Worm (Caenorhabditis elegans): Measurements from ENCODE around the gene tpan-1.

The tpan-1 gene

DNA sequence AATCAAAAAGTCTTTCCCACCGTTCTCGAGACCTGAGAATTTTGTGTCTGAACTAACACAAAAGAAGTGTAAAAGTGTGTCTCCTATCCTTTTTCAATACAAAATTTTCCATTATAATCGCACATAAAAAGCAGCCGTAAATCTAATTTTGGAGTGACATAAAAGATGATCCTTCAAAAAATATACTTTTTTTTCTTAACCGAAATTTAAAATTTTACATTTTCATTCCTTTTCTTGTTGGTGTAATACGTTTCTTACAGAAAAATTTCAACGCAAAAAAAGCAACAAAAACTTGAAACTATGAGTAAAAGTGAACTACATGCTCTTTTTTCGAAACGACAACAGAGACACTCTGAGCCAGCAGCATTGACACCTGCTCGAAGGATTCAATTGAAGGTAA, 17.7 kb downstream of the tpan-1 start, which contains the start of gene Y44A6D.6:
Gene Y44A6D.6 (plus strand): TSS at position 301 of the 400 bp plus-strand sequence.
- no peak for TF ChIP-seq ceh-90 (tag; optimal IDR thresholded peaks at IDR 0.05)
- TF ChIP-seq tlp-1 (tag; optimal IDR thresholded peaks at IDR 0.05), result no peak
- no peak for TF ChIP-seq zag-1 (tag; optimal IDR thresholded peaks at IDR 0.05)
- no peak for TF ChIP-seq lir-3 (tag; optimal IDR thresholded peaks at IDR 0.05; ENCODE audit: poor library complexity)
- TF ChIP-seq fkh-8 (tag; optimal IDR thresholded peaks at IDR 0.05), result no peak
- no peak for TF ChIP-seq swsn-7 (tag; optimal IDR thresholded peaks at IDR 0.05)
- TF ChIP-seq egl-13 (tag; optimal IDR thresholded peaks at IDR 0.05), result no peak
- no peak for TF ChIP-seq alr-1 (tag; optimal IDR thresholded peaks at IDR 0.05; ENCODE audit: borderline replicate concordance)
- TF ChIP-seq lin-15B (tag; optimal IDR thresholded peaks at IDR 0.05), result no peak
- TF ChIP-seq sox-4 (tag; optimal IDR thresholded peaks at IDR 0.05), result no peak
- TF ChIP-seq rnt-1 (tag; optimal IDR thresholded peaks at IDR 0.05), result no peak
- no peak for TF ChIP-seq mef-2 (tag; optimal IDR thresholded peaks at IDR 0.05)
- no peak for TF ChIP-seq isw-1 (GFP tag; IDR thresholded peaks at IDR 0.05)

- TF ChIP-seq grh-1 (GFP tag; IDR thresholded peaks at IDR 0.05) (no peak), nhr-76 (tag; optimal IDR thresholded peaks at IDR 0.05) (no peak), jun-1 (tag; optimal IDR thresholded peaks at IDR 0.05) (no peak), rnt-1 (tag; optimal IDR thresholded peaks at IDR 0.05) (no peak), mab-9 (GFP tag; IDR thresholded peaks at IDR 0.05) (no peak), efl-1 (optimal IDR thresholded peaks at IDR 0.05) (no peak), efl-1 (GFP tag; optimal IDR thresholded peaks at IDR 0.05 in 1 of 2) (peak in 1 of 2 experiments; percentile 7), C34B4.2 (tag; optimal IDR thresholded peaks at IDR 0.05) (no peak), lin-14 (GFP tag; optimal IDR thresholded peaks at IDR 0.05) (peak; percentile 56), lin-35 (GFP tag; optimal IDR thresholded peaks at IDR 0.05) (no peak), mef-2 (tag; optimal IDR thresholded peaks at IDR 0.05) (no peak), alr-1 (tag; optimal IDR thresholded peaks at IDR 0.05; ENCODE audit: borderline replicate concordance) (no peak), pax-3 (tag; optimal IDR thresholded peaks at IDR 0.05) (no peak)
These were observed 24.3 kb downstream of the tpan-1 start for ce11 chrV:20813646-20814045.

DNA sequence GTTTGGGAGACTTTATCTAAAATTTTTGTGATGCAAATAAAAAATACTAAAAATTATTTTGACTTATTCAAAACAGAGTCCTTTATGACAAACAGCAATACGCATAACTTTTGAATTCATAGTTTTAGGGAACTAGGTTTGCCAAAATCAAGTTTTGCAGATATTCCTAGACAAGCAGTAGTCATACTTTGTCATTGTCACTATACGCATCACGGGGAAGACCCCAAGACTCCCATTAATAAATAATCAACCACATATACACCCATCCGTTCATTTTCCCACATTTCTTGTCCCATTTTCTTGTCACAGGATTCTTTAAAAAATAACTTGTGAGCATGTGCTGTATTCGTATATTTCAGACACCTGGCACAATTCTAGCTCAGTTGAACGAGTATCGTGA, 25.1 kb downstream of the tpan-1 start, which contains the start of gene Y44A6D.7:
Gene Y44A6D.7 (plus strand): TSS at position 301 of the 400 bp plus-strand sequence.
- peak; percentile 30 for TF ChIP-seq nhr-85 (tag)
- no peak for TF ChIP-seq hpl-2 (GFP tag; optimal IDR thresholded peaks at IDR 0.05)
- no peak for TF ChIP-seq zag-1 (tag; optimal IDR thresholded peaks at IDR 0.05)

DNA sequence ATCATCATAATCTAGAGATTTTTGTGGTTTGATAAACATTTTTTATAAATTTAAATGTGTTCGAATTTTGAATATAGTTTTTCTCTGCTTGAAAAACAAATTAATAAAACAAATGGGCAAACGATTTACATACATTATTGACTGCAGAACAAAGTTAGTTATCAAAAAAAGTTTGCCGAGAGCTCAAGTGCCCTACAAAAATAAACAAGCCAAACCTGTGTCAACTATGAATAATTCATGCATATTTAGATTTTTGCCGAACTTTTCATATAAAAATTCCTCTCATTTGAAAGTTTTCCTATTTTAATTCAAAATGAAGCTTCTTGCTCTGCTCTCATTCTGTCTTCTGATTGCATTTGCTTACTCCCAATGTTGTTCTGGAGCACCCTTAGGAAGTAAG, 26.5 kb downstream of the tpan-1 start, which contains the start of gene sshk-1:
Gene sshk-1 (plus strand): TSS at position 301 of the 400 bp plus-strand sequence.
- TF ChIP-seq unc-62 (GFP tag; optimal IDR thresholded peaks at IDR 0.05), result no peak
- no peak for TF ChIP-seq vab-15 (tag; optimal IDR thresholded peaks at IDR 0.05)
- TF ChIP-seq C34B4.2 (tag; optimal IDR thresholded peaks at IDR 0.05), result no peak
- no peak for TF ChIP-seq lsy-2 (tag; optimal IDR thresholded peaks at IDR 0.05)

ce11 chrV:20820033-20820432, 30.7 kb downstream of the tpan-1 start, which contains the start of gene T03D8.6:
TSS of gene T03D8.6 (minus strand) at chrV:20820330.
- TF ChIP-seq egl-13 (tag; optimal IDR thresholded peaks at IDR 0.05) (no peak), hlh-4 (tag; optimal IDR thresholded peaks at IDR 0.05) (no peak), fkh-4 (tag; optimal IDR thresholded peaks at IDR 0.05; ENCODE audit: borderline replicate concordance) (no peak), blmp-1 (tag; optimal IDR thresholded peaks at IDR 0.05) (peak; percentile 68)

ce11 chrV:20824962-20825609, 35.8 kb downstream of the tpan-1 start, which contains the start of the genes gcy-22 and grl-14:
TSS of gene gcy-22 (minus strand) at chrV:20825062.
TSS of gene grl-14 (plus strand) at chrV:20825559.
- TF ChIP-seq skn-1 (tag; optimal IDR thresholded peaks at IDR 0.05) (no peak), snu-23 (GFP tag; optimal IDR thresholded peaks at IDR 0.05) (no peak), lin-13 (GFP tag; optimal IDR thresholded peaks at IDR 0.05) (no peak), pax-3 (tag; optimal IDR thresholded peaks at IDR 0.05) (no peak)

All from whole organism, L1 larva.